Fruit fly (Drosophila melanogaster) whole organism, wandering third instar larva: Measurements from ENCODE around the gene CG6766.

Source experiments
- Abd-B ChIP-seq: fragments of >200 bp; optimal IDR thresholded peaks from 2 replicates; lab custom pipeline; 2017; ENCODE audit warnings: missing biosample characterization, missing genetic modification characterization
- Dfd ChIP-seq: fragments of >200 bp; optimal IDR thresholded peaks from 2 replicates; lab custom pipeline; 2017; ENCODE audit warnings: missing biosample characterization, missing genetic modification characterization
- Dif ChIP-seq: fragments of 200-275, 200-300 bp; sonication (Bioruptor generic); optimal IDR thresholded peaks from 2 replicates; lab custom pipeline; 2018; ENCODE audit warnings: missing biosample characterization, missing genetic modification characterization; ENCODE audit not compliant: partially characterized antibody
- Mio ChIP-seq: sonication (Bioruptor generic); optimal IDR thresholded peaks from 2 replicates; lab custom pipeline; 2016; ENCODE audit warnings: missing biosample characterization, missing genetic modification characterization
- OdsH ChIP-seq: fragments of 200-800 bp; sonication (Bioruptor generic); optimal IDR thresholded peaks from 2 replicates; lab custom pipeline; 2016; ENCODE audit warnings: missing biosample characterization, mild to moderate bottlenecking, missing genetic modification characterization
- ey ChIP-seq: fragments of 200-800 bp; sonication (Bioruptor generic); optimal IDR thresholded peaks from 2 replicates; lab custom pipeline; 2016; ENCODE audit warnings: missing biosample characterization, missing genetic modification characterization
- foxo ChIP-seq, 2 experiments: fragments of 200-800 bp; sonication (Bioruptor generic); optimal IDR thresholded peaks; 2 replicates in 1 of 2; 3 replicates in 1 of 2; lab custom pipeline; 2016 to 2017; ENCODE audit warnings: missing biosample characterization in 2 of 2, missing genetic modification characterization in 2 of 2
- h ChIP-seq: fragments of 200-800 bp; sonication (Bioruptor generic); optimal IDR thresholded peaks from 3 replicates; lab custom pipeline; 2016; ENCODE audit warnings: missing biosample characterization, mild to moderate bottlenecking, missing genetic modification characterization
- jim ChIP-seq: fragments of 175-275, 200-325 bp; sonication (Bioruptor generic); optimal IDR thresholded peaks from 2 replicates; lab custom pipeline; 2016; ENCODE audit warnings: missing biosample characterization, mild to moderate bottlenecking, missing genetic modification characterization
- pan ChIP-seq: fragments of >200 bp; optimal IDR thresholded peaks from 2 replicates; lab custom pipeline; 2017
- psq ChIP-seq: fragments of 200-800 bp; sonication (Bioruptor generic); optimal IDR thresholded peaks from 3 replicates; lab custom pipeline; 2017; ENCODE audit warnings: missing biosample characterization, mild to moderate bottlenecking, missing genetic modification characterization, moderate library complexity
- rgr ChIP-seq: fragments of 200-800 bp; sonication (Bioruptor generic); optimal IDR thresholded peaks from 3 replicates; lab custom pipeline; 2016; ENCODE audit warnings: missing biosample characterization, mild to moderate bottlenecking, missing genetic modification characterization
- tai ChIP-seq: sonication (Bioruptor generic); optimal IDR thresholded peaks from 2 replicates; lab custom pipeline; 2016; ENCODE audit warnings: missing biosample characterization, missing genetic modification characterization

DNA sequence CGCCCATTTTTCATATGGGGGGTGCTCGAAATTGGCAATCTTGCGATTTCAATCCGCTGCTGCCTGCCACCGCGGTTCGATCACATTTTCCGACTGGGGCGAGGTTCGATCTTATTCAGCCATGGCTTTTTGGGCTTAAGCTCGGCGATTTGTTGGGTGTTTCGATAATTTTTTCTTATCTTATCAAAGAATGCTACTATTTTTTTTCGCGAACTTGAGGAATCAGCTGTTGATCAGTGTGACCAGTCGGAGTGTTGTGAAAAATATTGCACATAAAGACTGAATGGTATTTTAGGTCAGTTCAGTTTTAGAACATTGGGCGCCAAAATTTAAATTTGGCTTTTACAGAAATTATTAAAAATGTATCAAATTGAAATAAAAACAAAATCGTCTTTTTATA is 19.8 kb downstream of the CG6766 start, which contains the start of gene Wdr81:
- TF ChIP-seq pan (lab: Kevin White, UChicago) (no peak), foxo (GFP tag; optimal IDR thresholded peaks at IDR 0.05; lab: Kevin White, UChicago) (no peak), ey (no peak), Abd-B (GFP tag; lab: Kevin White, UChicago) (no peak), OdsH (no peak), jim (no peak), Dfd (no peak), rgr (no peak), Mio (GFP tag; lab: Kevin White, UChicago) (no peak), psq (GFP tag; lab: Kevin White, UChicago) (no peak), h (no peak), tai (GFP tag; lab: Kevin White, UChicago) (no peak), Dif (GFP tag; lab: Kevin White, UChicago) (no peak)
